Fruit fly (Drosophila melanogaster): ENCODE results near the gene CG45066.

The CG45066 gene

dm6 chr3L:3127544-3127943, 16.5 kb upstream of the CG45066 start, which contains the start of gene promL:
Gene promL (minus strand): TSS chr3L:3127724.
- no peak for TF ChIP-seq EcR (GFP tag; optimal IDR thresholded peaks at IDR 0.05)
- no peak for TF ChIP-seq CG8478 (optimal IDR thresholded peaks at IDR 0.05)
- no peak for TF ChIP-seq Dll (optimal IDR thresholded peaks at IDR 0.05)
- TF ChIP-seq psq (optimal IDR thresholded peaks at IDR 0.05): no peak
- TF ChIP-seq pan (optimal IDR thresholded peaks at IDR 0.05): no peak
- no peak for TF ChIP-seq usp (GFP tag; optimal IDR thresholded peaks at IDR 0.05)

- no peak for TF ChIP-seq pan (optimal IDR thresholded peaks at IDR 0.05)
- TF ChIP-seq Dll (optimal IDR thresholded peaks at IDR 0.05): no peak
- TF ChIP-seq EcR (GFP tag; optimal IDR thresholded peaks at IDR 0.05): no peak
- no peak for TF ChIP-seq CG8478 (optimal IDR thresholded peaks at IDR 0.05)
- no peak for TF ChIP-seq psq (optimal IDR thresholded peaks at IDR 0.05)
- no peak for TF ChIP-seq usp (GFP tag; optimal IDR thresholded peaks at IDR 0.05)
Measured at dm6 chr3L:3126478-3126877, 15.5 kb upstream of the CG45066 start.

- peak in 1 of 2 experiments; percentile 38 for TF ChIP-seq EcR (GFP tag; optimal IDR thresholded peaks at IDR 0.05)
- no peak for TF ChIP-seq pan (optimal IDR thresholded peaks at IDR 0.05)
Measured at dm6 chr3L:3125649-3126130, 14.7 kb upstream of the CG45066 start.

- no peak for TF ChIP-seq pan (optimal IDR thresholded peaks at IDR 0.05)
- no peak for TF ChIP-seq psq (optimal IDR thresholded peaks at IDR 0.05)
Measured at dm6 chr3L:3124939-3125648, 14.1 kb upstream of the CG45066 start.

- TF ChIP-seq psq (optimal IDR thresholded peaks at IDR 0.05): no peak
- TF ChIP-seq CG8478 (optimal IDR thresholded peaks at IDR 0.05): no peak
- TF ChIP-seq pan (optimal IDR thresholded peaks at IDR 0.05): no peak
- no peak for TF ChIP-seq EcR (GFP tag; optimal IDR thresholded peaks at IDR 0.05)
- TF ChIP-seq usp (GFP tag; optimal IDR thresholded peaks at IDR 0.05): no peak
- no peak for TF ChIP-seq Dll (optimal IDR thresholded peaks at IDR 0.05)
Measured at dm6 chr3L:3124519-3124918, 13.5 kb upstream of the CG45066 start.

- TF ChIP-seq Dll (optimal IDR thresholded peaks at IDR 0.05) (no peak), EcR (GFP tag; optimal IDR thresholded peaks at IDR 0.05) (peak; percentile 11 to 93)
Measured at dm6 chr3L:3122688-3123316, 11.8 kb upstream of the CG45066 start.

- no peak for TF ChIP-seq psq (optimal IDR thresholded peaks at IDR 0.05)
- peak in 1 of 2 experiments; percentile 24 for TF ChIP-seq EcR (GFP tag; optimal IDR thresholded peaks at IDR 0.05)
Measured at dm6 chr3L:3121769-3122432, 10.9 kb upstream of the CG45066 start.

- TF ChIP-seq usp (GFP tag; optimal IDR thresholded peaks at IDR 0.05) (no peak), CG8478 (optimal IDR thresholded peaks at IDR 0.05) (no peak), pan (optimal IDR thresholded peaks at IDR 0.05) (no peak), psq (optimal IDR thresholded peaks at IDR 0.05) (no peak), EcR (GFP tag; optimal IDR thresholded peaks at IDR 0.05) (no peak), Dll (optimal IDR thresholded peaks at IDR 0.05) (no peak)
Measured at dm6 chr3L:3114367-3114766, 3.3 kb upstream of the CG45066 start, which contains the start of gene CG45067. Gene CG45067 (minus strand): TSS chr3L:3114467.

- TF ChIP-seq usp (GFP tag; optimal IDR thresholded peaks at IDR 0.05): no peak
Measured at dm6 chr3L:3109417-3110090, 1.5 kb downstream of the CG45066 start.

- TF ChIP-seq usp (GFP tag; optimal IDR thresholded peaks at IDR 0.05) (no peak), psq (optimal IDR thresholded peaks at IDR 0.05) (no peak), Dll (optimal IDR thresholded peaks at IDR 0.05) (no peak), EcR (GFP tag; optimal IDR thresholded peaks at IDR 0.05) (no peak), pan (optimal IDR thresholded peaks at IDR 0.05) (no peak), CG8478 (optimal IDR thresholded peaks at IDR 0.05) (no peak)
Measured at dm6 chr3L:3108964-3109363, 2.1 kb downstream of the CG45066 start.

dm6 chr3L:3108040-3108615, 2.9 kb downstream of the CG45066 start:
- TF ChIP-seq Dll (optimal IDR thresholded peaks at IDR 0.05) (no peak), CG8478 (optimal IDR thresholded peaks at IDR 0.05) (no peak), pan (optimal IDR thresholded peaks at IDR 0.05) (no peak), EcR (GFP tag; optimal IDR thresholded peaks at IDR 0.05) (no peak)
